Comparison of ENCODE assay signal across 8 worm cellular contexts in genomic region chrIII:8132496-8132895, ce11.
A peak's percentile ranks its signal among the peaks of the same experiment; 100 is the strongest.
TF ChIP-seq lines count a peak whose summit lies in the region.

No protein-coding gene starts in this region.

TF ChIP-seq in whole organism, L1 larva, 84 proteins besides CTCF, POLR2A, EP300 and RAD21 (continues in another document):
- TF ChIP-seq nhr-76 (tag; optimal IDR thresholded peaks at IDR 0.05; lab: Kevin White, UChicago) (no peak), ceh-8 (GFP tag; optimal IDR thresholded peaks at IDR 0.05; lab: Kevin White, UChicago) (no peak), ama-1 (optimal IDR thresholded peaks at IDR 0.05; lab: Kevin White, UChicago) (no peak), rnt-1 (tag; optimal IDR thresholded peaks at IDR 0.05; lab: Kevin White, UChicago) (no peak), nhr-85 (tag; lab: Kevin White, UChicago) (peak; percentile 5), jun-1 (tag; optimal IDR thresholded peaks at IDR 0.05; lab: Kevin White, UChicago) (no peak), lsy-2 (tag; optimal IDR thresholded peaks at IDR 0.05; lab: Kevin White, UChicago) (peak in 1 of 2 experiments; percentile 43), blmp-1 (tag; optimal IDR thresholded peaks at IDR 0.05; lab: Kevin White, UChicago) (no peak), lin-14 (GFP tag; optimal IDR thresholded peaks at IDR 0.05; lab: Kevin White, UChicago) (peak; percentile 22), nhr-77 (tag; optimal IDR thresholded peaks at IDR 0.05; lab: Kevin White, UChicago) (no peak), ceh-88 (GFP tag; IDR thresholded peaks at IDR 0.05; lab: Robert Waterston, UW) (0 out of 2 replicates have a peak, but pooled peaks have one; percentile 18), tbx-2 (tag; optimal IDR thresholded peaks at IDR 0.05; lab: Kevin White, UChicago) (peak; percentile 1)

TF ChIP-seq in whole organism, L2 larva, 48 proteins besides CTCF, POLR2A, EP300 and RAD21:
- peak; percentile 9 for TF ChIP-seq nhr-129 (tag; optimal IDR thresholded peaks at IDR 0.05; lab: Kevin White, UChicago)
- TF ChIP-seq ceh-16 (tag; optimal IDR thresholded peaks at IDR 0.05; lab: Kevin White, UChicago), result no peak
- no peak for TF ChIP-seq nhr-10 (tag; optimal IDR thresholded peaks at IDR 0.05; lab: Kevin White, UChicago)
- peak; percentile 10 for TF ChIP-seq peb-1 (tag; optimal IDR thresholded peaks at IDR 0.05; lab: Kevin White, UChicago)

TF ChIP-seq in whole organism, L3 larva, 47 proteins besides CTCF, POLR2A, EP300 and RAD21:
- peak; percentile 85 for TF ChIP-seq pha-4 (tag; optimal IDR thresholded peaks at IDR 0.05; lab: Kevin White, UChicago)
- no peak for TF ChIP-seq fkh-2 (tag; optimal IDR thresholded peaks at IDR 0.05; lab: Kevin White, UChicago)

TF ChIP-seq in whole organism, L4 larva, 104 proteins besides CTCF, POLR2A, EP300 and RAD21:
- TF ChIP-seq hif-1 (tag; optimal IDR thresholded peaks at IDR 0.05; lab: Kevin White, UChicago) (no peak), unc-62 (GFP tag; optimal IDR thresholded peaks at IDR 0.05 in 1 of 2; lab: Kevin White, UChicago) (peak in 1 of 2 experiments; percentile 41), unc-62 (tag; optimal IDR thresholded peaks at IDR 0.05; lab: Kevin White, UChicago) (no peak), egl-43 (GFP tag; IDR thresholded peaks at IDR 0.05; lab: Robert Waterston, UW) (0 out of 2 replicates have a peak, but pooled peaks have one; percentile 16), mdt-29 (GFP tag; IDR thresholded peaks at IDR 0.05; lab: Robert Waterston, UW) (no peak), mes-2 (tag; optimal IDR thresholded peaks at IDR 0.05; lab: Kevin White, UChicago; ENCODE audit: poor library complexity, severe bottlenecking) (peak; percentile 6), daf-19 (GFP tag; conservative IDR thresholded peaks at IDR 0.05; lab: Robert Waterston, UW) (no peak), zip-2 (tag; optimal IDR thresholded peaks at IDR 0.05; lab: Kevin White, UChicago) (no peak), madf-5 (GFP tag; IDR thresholded peaks at IDR 0.05; lab: Robert Waterston, UW) (no peak)

TF ChIP-seq in whole organism, early embryonic, 17 proteins besides CTCF, POLR2A, EP300 and RAD21:
- TF ChIP-seq pes-1 (GFP tag; IDR thresholded peaks at IDR 0.05; lab: Robert Waterston, UW) (no peak), hmg-4 (GFP tag; optimal IDR thresholded peaks at IDR 0.05; lab: Kevin White, UChicago) (peak; percentile 51)

TF ChIP-seq in whole organism, late embryonic, 69 proteins besides CTCF, POLR2A, EP300 and RAD21:
- TF ChIP-seq dmd-4 (tag; optimal IDR thresholded peaks at IDR 0.05; lab: Kevin White, UChicago; ENCODE audit: borderline replicate concordance), result no peak
- no peak for TF ChIP-seq hlh-13 (GFP tag; optimal IDR thresholded peaks at IDR 0.05; lab: Kevin White, UChicago)
- peak; percentile 32 for TF ChIP-seq pha-2 (tag; optimal IDR thresholded peaks at IDR 0.05; lab: Kevin White, UChicago)
- no peak for TF ChIP-seq elt-4 (tag; optimal IDR thresholded peaks at IDR 0.05; lab: Kevin White, UChicago)
- peak; percentile 2 for TF ChIP-seq tbx-2 (tag; optimal IDR thresholded peaks at IDR 0.05; lab: Kevin White, UChicago)
- no peak for TF ChIP-seq sox-2 (GFP tag; IDR thresholded peaks at IDR 0.05; lab: Robert Waterston, UW)
- TF ChIP-seq pat-9 (tag; optimal IDR thresholded peaks at IDR 0.05; lab: Kevin White, UChicago), result no peak
- no peak for TF ChIP-seq elt-2 (tag; optimal IDR thresholded peaks at IDR 0.05; lab: Kevin White, UChicago)
- no peak for TF ChIP-seq fkh-6 (tag; optimal IDR thresholded peaks at IDR 0.05; lab: Kevin White, UChicago)
- TF ChIP-seq hlh-8 (tag; optimal IDR thresholded peaks at IDR 0.05; lab: Kevin White, UChicago), result no peak
- TF ChIP-seq fkh-10 (GFP tag; optimal IDR thresholded peaks at IDR 0.05; lab: Kevin White, UChicago), result no peak

TF ChIP-seq in whole organism, mixed stage, embryonic, 35 proteins besides CTCF, POLR2A, EP300 and RAD21:
- TF ChIP-seq sptf-1 (tag; optimal IDR thresholded peaks at IDR 0.05; lab: Kevin White, UChicago) (no peak), lin-13 (tag; optimal IDR thresholded peaks at IDR 0.05; lab: Kevin White, UChicago) (no peak), bed-3 (GFP tag; optimal IDR thresholded peaks at IDR 0.05; lab: Kevin White, UChicago) (no peak), hlh-1 (tag; optimal IDR thresholded peaks at IDR 0.05; lab: Kevin White, UChicago) (no peak), mls-2 (tag; optimal IDR thresholded peaks at IDR 0.05; lab: Kevin White, UChicago) (no peak), tbx-8 (GFP tag; optimal IDR thresholded peaks at IDR 0.05; lab: Kevin White, UChicago) (no peak), sem-2 (GFP tag; optimal IDR thresholded peaks at IDR 0.05; lab: Kevin White, UChicago) (no peak), pha-4 (tag; optimal IDR thresholded peaks at IDR 0.05; lab: Kevin White, UChicago) (peak; percentile 37), elt-3 (tag; optimal IDR thresholded peaks at IDR 0.05; lab: Kevin White, UChicago) (no peak), elt-1 (tag; optimal IDR thresholded peaks at IDR 0.05; lab: Kevin White, UChicago; ENCODE audit: borderline replicate concordance, insufficient read depth) (no peak), lin-32 (GFP tag; optimal IDR thresholded peaks at IDR 0.05; lab: Kevin White, UChicago) (no peak), mep-1 (tag; optimal IDR thresholded peaks at IDR 0.05; lab: Kevin White, UChicago) (no peak), ham-2 (GFP tag; optimal IDR thresholded peaks at IDR 0.05; lab: Kevin White, UChicago) (no peak), drap-1 (GFP tag; optimal IDR thresholded peaks at IDR 0.05; lab: Kevin White, UChicago) (no peak), blmp-1 (tag; optimal IDR thresholded peaks at IDR 0.05; lab: Kevin White, UChicago) (no peak), nhr-2 (tag; optimal IDR thresholded peaks at IDR 0.05; lab: Kevin White, UChicago) (peak; percentile 78), nhr-12 (tag; optimal IDR thresholded peaks at IDR 0.05; lab: Kevin White, UChicago) (no peak)
TF ChIP-seq in whole organism, mixed stage, embryonic: peak in this region for 2.

TF ChIP-seq in whole organism, young adult, 124 proteins besides CTCF, POLR2A, EP300 and RAD21:
- TF ChIP-seq nfyb-1 (GFP tag; IDR thresholded peaks at IDR 0.05; lab: Robert Waterston, UW), result peak; percentile 39; the same call in 1 of the 2 replicates
- TF ChIP-seq F10E7.11 (tag; optimal IDR thresholded peaks at IDR 0.05; lab: Kevin White, UChicago), result no peak
- no peak for TF ChIP-seq ceh-100 (GFP tag; IDR thresholded peaks at IDR 0.05; lab: Robert Waterston, UW)
- no peak for TF ChIP-seq B0035.1 (tag; optimal IDR thresholded peaks at IDR 0.05; lab: Kevin White, UChicago)
- 0 out of 2 replicates have a peak, but pooled peaks have one; percentile 9 for TF ChIP-seq zfh-2 (GFP tag; conservative IDR thresholded peaks at IDR 0.05; lab: Robert Waterston, UW)
